Fruit fly (Drosophila melanogaster) whole organism, embryonic: ENCODE measurements around the gene Ldaf1.
A peak's percentile ranks its signal among the peaks of the same experiment; 100 is the strongest.

Source experiments
- Abd-B ChIP-seq: fragments of 200-800 bp; sonication (Bioruptor generic); optimal IDR thresholded peaks from 2 replicates; lab custom pipeline; 2018; ENCODE audit warnings: missing biosample characterization, mild to moderate bottlenecking, missing genetic modification characterization, moderate library complexity
- B-H1 ChIP-seq: fragments of 200-800 bp; sonication (Bioruptor generic); IDR thresholded peaks from 3 replicates; pipeline ENCODE4 v1.3.6; 2022; ENCODE audit warnings: missing biosample characterization, missing genetic modification characterization
- Bgb ChIP-seq: fragments of 200-800 bp; sonication (Bioruptor generic); IDR thresholded peaks from 2 replicates; pipeline ENCODE4 v1.3.6; 2022; ENCODE audit warnings: missing biosample characterization, missing genetic modification characterization; ENCODE audit not compliant: partially characterized antibody
- CG10543 ChIP-seq: fragments of 200-800 bp; sonication (Bioruptor generic); optimal IDR thresholded peaks from 3 replicates; lab custom pipeline; 2017; ENCODE audit warnings: missing biosample characterization, mild to moderate bottlenecking, missing genetic modification characterization, moderate library complexity
- CG1233 ChIP-seq: fragments of 200-800 bp; sonication (Bioruptor generic); optimal IDR thresholded peaks from 4 replicates; lab custom pipeline; 2018; ENCODE audit warnings: missing biosample characterization, mild to moderate bottlenecking, missing genetic modification characterization
- CG12391 ChIP-seq: fragments of 200-800 bp; sonication (Bioruptor generic); optimal IDR thresholded peaks from 3 replicates; lab custom pipeline; 2018; ENCODE audit warnings: missing biosample characterization, mild to moderate bottlenecking, missing genetic modification characterization, moderate library complexity
- CG17359 ChIP-seq: fragments of 200-800 bp; sonication (Bioruptor generic); optimal IDR thresholded peaks from 3 replicates; lab custom pipeline; 2018; ENCODE audit warnings: missing biosample characterization, mild to moderate bottlenecking, missing genetic modification characterization, moderate library complexity
- CG2875 ChIP-seq: fragments of 200-800 bp; sonication (Bioruptor generic); optimal IDR thresholded peaks from 2 replicates; lab custom pipeline; 2017; ENCODE audit warnings: missing biosample characterization, mild to moderate bottlenecking, missing genetic modification characterization, missing genetic modification reagents
- CG2889 ChIP-seq: fragments of 200-800 bp; sonication (Bioruptor generic); IDR thresholded peaks from 3 replicates; pipeline ENCODE4 v1.3.6; 2022; ENCODE audit warnings: missing biosample characterization, missing genetic modification characterization
- CG31388 ChIP-seq: fragments of 200-800 bp; sonication (Bioruptor generic); optimal IDR thresholded peaks from 2 replicates; lab custom pipeline; 2016; ENCODE audit warnings: missing biosample characterization, missing genetic modification characterization
- CG3281 ChIP-seq: fragments of 200-800 bp; sonication (Bioruptor generic); optimal IDR thresholded peaks from 3 replicates; lab custom pipeline; 2017; ENCODE audit warnings: missing biosample characterization, mild to moderate bottlenecking, missing genetic modification characterization
- CG34224 ChIP-seq: fragments of 200-800 bp; sonication (Bioruptor generic); IDR thresholded peaks from 3 replicates; pipeline ENCODE4 v1.3.6; 2022; ENCODE audit warnings: missing biosample characterization, missing genetic modification characterization; ENCODE audit not compliant: partially characterized antibody
- CG43689 ChIP-seq: fragments of 200-800 bp; sonication (Bioruptor generic); IDR thresholded peaks from 2 replicates; pipeline ENCODE4 v1.3.6; 2022; ENCODE audit warnings: missing biosample characterization, missing genetic modification characterization
- CG4707 ChIP-seq: fragments of 200-800 bp; sonication (Bioruptor generic); optimal IDR thresholded peaks from 2 replicates; lab custom pipeline; 2018; ENCODE audit warnings: missing biosample characterization, mild to moderate bottlenecking, missing genetic modification characterization, moderate library complexity
- CG5245 ChIP-seq: fragments of 200-800 bp; sonication (Bioruptor generic); optimal IDR thresholded peaks from 3 replicates; lab custom pipeline; 2016; ENCODE audit warnings: missing biosample characterization, missing genetic modification characterization
- CG6272 ChIP-seq: fragments of 200-800 bp; sonication (Bioruptor generic); IDR thresholded peaks from 2 replicates; pipeline ENCODE4 v1.3.6; 2022; ENCODE audit warnings: missing biosample characterization, missing genetic modification characterization
- CG6854 ChIP-seq: fragments of 200-800 bp; sonication (Bioruptor generic); optimal IDR thresholded peaks from 3 replicates; lab custom pipeline; 2017; ENCODE audit warnings: missing biosample characterization, mild to moderate bottlenecking, missing genetic modification characterization
- CG9727 ChIP-seq: fragments of 200-800 bp; sonication (Bioruptor generic); optimal IDR thresholded peaks from 3 replicates; lab custom pipeline; 2017; ENCODE audit warnings: missing biosample characterization, mild to moderate bottlenecking, missing genetic modification characterization
- Ets97D ChIP-seq: fragments of 200-800 bp; sonication (Bioruptor generic); optimal IDR thresholded peaks from 3 replicates; lab custom pipeline; 2016; ENCODE audit warnings: missing biosample characterization, missing genetic modification characterization
- Gsc ChIP-seq: fragments of 200-800 bp; sonication (Bioruptor generic); IDR thresholded peaks from 2 replicates; pipeline ENCODE4 v1.3.6; 2022; ENCODE audit warnings: missing biosample characterization, missing genetic modification characterization
- Hand ChIP-seq: fragments of 200-800 bp; sonication (Bioruptor generic); optimal IDR thresholded peaks from 2 replicates; lab custom pipeline; 2017; ENCODE audit warnings: mild to moderate bottlenecking, missing biosample characterization, missing genetic modification reagents, missing genetic modification characterization
- Hmx ChIP-seq: fragments of 200-800 bp; sonication (Bioruptor generic); optimal IDR thresholded peaks from 2 replicates; lab custom pipeline; 2016; ENCODE audit warnings: missing biosample characterization, missing genetic modification characterization
- MTF-1 ChIP-seq: fragments of 200-800 bp; sonication (Bioruptor generic); optimal IDR thresholded peaks from 2 replicates; lab custom pipeline; 2018; ENCODE audit warnings: missing biosample characterization, mild to moderate bottlenecking, missing genetic modification characterization, borderline replicate concordance
- Mes4 ChIP-seq: fragments of 200-800 bp; sonication (Bioruptor generic); optimal IDR thresholded peaks from 2 replicates; lab custom pipeline; 2016; ENCODE audit warnings: missing biosample characterization, missing genetic modification characterization
- Oaz ChIP-seq: fragments of 200-800 bp; sonication (Bioruptor generic); IDR thresholded peaks from 2 replicates; pipeline ENCODE4 v1.3.6; 2022; ENCODE audit warnings: missing biosample characterization, missing genetic modification characterization
- Opbp ChIP-seq: fragments of 200-800 bp; sonication (Bioruptor generic); IDR thresholded peaks from 3 replicates; pipeline ENCODE4 v1.3.6; 2022; ENCODE audit warnings: missing biosample characterization, missing genetic modification characterization; ENCODE audit not compliant: partially characterized antibody
- ac ChIP-seq: fragments of 200-800 bp; sonication (Bioruptor generic); optimal IDR thresholded peaks from 3 replicates; lab custom pipeline; 2017; ENCODE audit warnings: missing biosample characterization, mild to moderate bottlenecking, missing genetic modification characterization
- al ChIP-seq: fragments of 200-800 bp; sonication (Bioruptor generic); IDR thresholded peaks from 2 replicates; pipeline ENCODE4 v1.3.6; 2022; ENCODE audit warnings: missing biosample characterization, missing genetic modification characterization
- ap ChIP-seq: fragments of 200-800 bp; sonication (Bioruptor generic); IDR thresholded peaks from 2 replicates; pipeline ENCODE4 v1.3.6; 2022; ENCODE audit warnings: missing biosample characterization, missing genetic modification characterization
- bbx ChIP-seq: fragments of 200-800 bp; sonication (Bioruptor generic); IDR thresholded peaks from 2 replicates; pipeline ENCODE4 v1.3.6; 2022; ENCODE audit warnings: missing biosample characterization, missing genetic modification characterization; ENCODE audit not compliant: partially characterized antibody
- dati ChIP-seq: fragments of 200-800 bp; sonication (Bioruptor generic); IDR thresholded peaks from 2 replicates; pipeline ENCODE4 v1.3.6; 2022; ENCODE audit warnings: missing biosample characterization, missing genetic modification characterization
- ems ChIP-seq: fragments of 200-800 bp; sonication (Bioruptor generic); optimal IDR thresholded peaks from 3 replicates; lab custom pipeline; 2016; ENCODE audit warnings: missing biosample characterization, missing genetic modification characterization
- gcm ChIP-seq: fragments of 200-800 bp; sonication (Bioruptor generic); optimal IDR thresholded peaks from 2 replicates; lab custom pipeline; 2019; ENCODE audit warnings: missing biosample characterization, mild to moderate bottlenecking, missing genetic modification characterization, moderate library complexity
- h ChIP-seq: fragments of >200 bp; optimal IDR thresholded peaks from 2 replicates; lab custom pipeline; 2017
- hkb ChIP-seq, 2 experiments: fragments of 200-800 bp in 1 of 2; fragments of >200 bp in 1 of 2; sonication (Bioruptor generic) in 1 of 2; IDR thresholded peaks in 1 of 2; optimal IDR thresholded peaks in 1 of 2; 2 replicates each; pipeline versions ENCODE4 v1.3.6 to Lab custom; 2017 to 2022; ENCODE audit warnings: missing biosample characterization in 1 of 2, missing genetic modification characterization in 1 of 2
- insv ChIP-seq, 2 experiments: fragments of 200-800 bp; sonication (Bioruptor generic); optimal IDR thresholded peaks; 3 replicates each; lab custom pipeline; 2016 to 2018; ENCODE audit warnings: missing biosample characterization in 2 of 2, missing genetic modification characterization in 2 of 2
- kah ChIP-seq: fragments of 200-800 bp; sonication (Bioruptor generic); optimal IDR thresholded peaks from 2 replicates; lab custom pipeline; 2018; ENCODE audit warnings: missing biosample characterization, mild to moderate bottlenecking, missing genetic modification characterization
- mld ChIP-seq: fragments of 200-800 bp; sonication (Bioruptor generic); IDR thresholded peaks from 3 replicates; pipeline ENCODE4 v1.3.6; 2022; ENCODE audit warnings: missing biosample characterization, missing genetic modification characterization; ENCODE audit not compliant: partially characterized antibody
- nmo ChIP-seq: fragments of 200-800 bp; sonication (Bioruptor generic); optimal IDR thresholded peaks from 2 replicates; lab custom pipeline; 2018; ENCODE audit warnings: missing biosample characterization, mild to moderate bottlenecking, missing genetic modification characterization, moderate library complexity
- seq ChIP-seq: fragments of 200-800 bp; sonication (Bioruptor generic); IDR thresholded peaks from 2 replicates; pipeline ENCODE4 v1.3.6; 2022; ENCODE audit warnings: missing biosample characterization, missing genetic modification characterization
- slbo ChIP-seq: fragments of 200-800 bp; sonication (Bioruptor generic); IDR thresholded peaks from 2 replicates; pipeline ENCODE4 v1.3.6; 2022; ENCODE audit warnings: missing biosample characterization, missing genetic modification characterization
- so ChIP-seq: fragments of 200-800 bp; sonication (Bioruptor generic); IDR thresholded peaks from 3 replicates; pipeline ENCODE4 v1.3.6; 2022; ENCODE audit warnings: missing biosample characterization, missing genetic modification characterization
- sr ChIP-seq: fragments of 200-800 bp; sonication (Bioruptor generic); IDR thresholded peaks from 3 replicates; pipeline ENCODE4 v1.3.6; 2022; ENCODE audit warnings: missing biosample characterization, missing genetic modification characterization
- stc ChIP-seq: fragments of 200-800 bp; sonication (Bioruptor generic); IDR thresholded peaks from 2 replicates; pipeline ENCODE4 v1.3.6; 2022; ENCODE audit warnings: missing biosample characterization, missing genetic modification characterization
- tio ChIP-seq: fragments of 200-800 bp; sonication (Bioruptor generic); optimal IDR thresholded peaks from 2 replicates; lab custom pipeline; 2017; ENCODE audit warnings: missing biosample characterization, missing genetic modification characterization, inconsistent platforms
- toy ChIP-seq: fragments of 200-800 bp; sonication (Bioruptor generic); IDR thresholded peaks from 2 replicates; pipeline ENCODE4 v1.3.6; 2022; ENCODE audit warnings: missing biosample characterization, missing genetic modification characterization
- unpg ChIP-seq: fragments of 200-800 bp; sonication (Bioruptor generic); optimal IDR thresholded peaks from 3 replicates; lab custom pipeline; 2018; ENCODE audit warnings: missing biosample characterization, mild to moderate bottlenecking, missing genetic modification characterization, moderate library complexity
- wek ChIP-seq: fragments of 200-800 bp; sonication (Bioruptor generic); optimal IDR thresholded peaks from 3 replicates; lab custom pipeline; 2018; ENCODE audit warnings: missing biosample characterization, mild to moderate bottlenecking, missing genetic modification characterization, moderate library complexity
- z ChIP-seq: fragments of 200-800 bp; sonication (Bioruptor generic); IDR thresholded peaks from 3 replicates; pipeline ENCODE4 v1.3.6; 2022; ENCODE audit warnings: missing biosample characterization, missing genetic modification characterization

Ldaf1 gene

dm6 chrX:1947178-1947872, 45.6 kb upstream of the Ldaf1 start (continued):
- TF ChIP-seq Hmx (GFP tag; lab: Kevin White, UChicago) (peak; percentile 76), MTF-1 (peak; percentile 95), CG31388 (peak; percentile 85), wek (GFP tag; lab: Kevin White, UChicago) (peak; percentile 91), CG5245 (GFP tag; lab: Kevin White, UChicago) (peak; percentile 97), CG6854 (GFP tag; lab: Kevin White, UChicago) (peak; percentile 85), CG4707 (peak; percentile 96), toy (peak; percentile 75), gcm (GFP tag; lab: Kevin White, UChicago) (peak; percentile 97), CG9727 (GFP tag; lab: Kevin White, UChicago) (peak; percentile 97), Opbp (GFP tag; lab: Robert Waterston, UW) (no peak), Abd-B (peak; percentile 91), CG2889 (GFP tag; lab: Robert Waterston, UW) (peak; percentile 86), h (lab: Kevin White, UChicago) (no peak), CG10543 (peak; percentile 57), CG12391 (tag; lab: Kevin White, UChicago) (peak; percentile 98), Oaz (GFP tag; lab: Robert Waterston, UW) (peak; percentile 74), B-H1 (GFP tag; lab: Robert Waterston, UW) (peak; percentile 92), al (peak; percentile 68), CG2875 (peak; percentile 98), ems (GFP tag; lab: Kevin White, UChicago) (peak; percentile 95), hkb (optimal IDR thresholded peaks at IDR 0.05; lab: Kevin White, UChicago) (no peak), hkb (GFP tag; IDR thresholded peaks at IDR 0.05; lab: Robert Waterston, UW) (peak; percentile 97), CG6272 (GFP tag; lab: Robert Waterston, UW) (peak; percentile 90), dati (peak; percentile 93), CG43689 (GFP tag; lab: Robert Waterston, UW) (peak; percentile 87), ac (GFP tag; lab: Kevin White, UChicago) (peak; percentile 95), ap (GFP tag; lab: Robert Waterston, UW) (peak; percentile 92), CG1233 (GFP tag; lab: Kevin White, UChicago) (peak; percentile 96), sr (GFP tag; lab: Robert Waterston, UW) (peak; percentile 87), Gsc (GFP tag; lab: Robert Waterston, UW) (peak; percentile 85), unpg (GFP tag; lab: Kevin White, UChicago) (peak; percentile 98), mld (GFP tag; lab: Robert Waterston, UW) (no peak), Mes4 (GFP tag; lab: Kevin White, UChicago) (peak; percentile 96), CG17359 (tag; lab: Kevin White, UChicago) (peak; percentile 98), so (GFP tag; lab: Robert Waterston, UW) (peak; percentile 96), CG3281 (GFP tag; lab: Kevin White, UChicago) (peak; percentile 84), z (GFP tag; lab: Robert Waterston, UW) (peak; percentile 43; the same call in 1 of the 3 replicates), seq (peak; percentile 93), bbx (no peak), nmo (GFP tag; lab: Kevin White, UChicago) (peak; percentile 98), Hand (GFP tag; lab: Kevin White, UChicago) (peak; percentile 79), insv (GFP tag; optimal IDR thresholded peaks at IDR 0.05; lab: Kevin White, UChicago) (peak; percentile 34 to 38), stc (GFP tag; lab: Robert Waterston, UW) (peak; percentile 96), slbo (GFP tag; lab: Robert Waterston, UW) (peak; percentile 90), Bgb (GFP tag; lab: Robert Waterston, UW) (no peak), tio (GFP tag; lab: Kevin White, UChicago) (peak; percentile 94), Ets97D (peak; percentile 80), kah (GFP tag; lab: Kevin White, UChicago) (peak; percentile 90), CG34224 (GFP tag; lab: Robert Waterston, UW) (no peak)
